Worm (Caenorhabditis elegans) whole organism, L2 larva: ENCODE data around the gene xpo-3.

Experiments
- C34F6.9 ChIP-seq: fragments of 150-350 bp; optimal IDR thresholded peaks from 2 replicates; lab custom pipeline; 2014; ENCODE audit warnings: missing biosample characterization, missing genetic modification characterization
- F13H6.1 ChIP-seq: sonication (generic microtip); optimal IDR thresholded peaks from 2 replicates; lab custom pipeline; 2016; ENCODE audit warnings: missing genetic modification characterization, missing compliant biosample characterization
- R02D3.7 ChIP-seq: fragments of 150-350 bp; optimal IDR thresholded peaks from 2 replicates; lab custom pipeline; 2014; ENCODE audit warnings: missing biosample characterization, missing genetic modification characterization
- Y55F3AM.14 ChIP-seq: fragments of 200-800 bp; sonication (Bioruptor generic); optimal IDR thresholded peaks from 2 replicates; lab custom pipeline; 2018; ENCODE audit warnings: mild to moderate bottlenecking, missing genetic modification characterization, missing compliant biosample characterization
- ZK546.5 ChIP-seq: sonication (generic microtip); optimal IDR thresholded peaks from 2 replicates; lab custom pipeline; 2017; ENCODE audit warnings: missing biosample characterization, missing genetic modification characterization
- alr-1 ChIP-seq: fragments of 150-350 bp; optimal IDR thresholded peaks from 2 replicates; lab custom pipeline; 2014; ENCODE audit warnings: missing biosample characterization, missing genetic modification characterization
- aly-2 ChIP-seq: fragments of 150-350 bp; optimal IDR thresholded peaks from 2 replicates; lab custom pipeline; 2014; ENCODE audit warnings: missing biosample characterization, missing genetic modification characterization
- ama-1 ChIP-seq: fragments of 150-350 bp; optimal IDR thresholded peaks from 2 replicates; lab custom pipeline; 2018; ENCODE audit warnings: inconsistent platforms
- ceh-16 ChIP-seq: fragments of 150-350 bp; optimal IDR thresholded peaks from 2 replicates; lab custom pipeline; 2014; ENCODE audit warnings: missing biosample characterization, missing genetic modification characterization
- ceh-82 ChIP-seq: fragments of 150-350 bp; optimal IDR thresholded peaks from 2 replicates; lab custom pipeline; 2014; ENCODE audit warnings: missing biosample characterization, missing genetic modification characterization
- crh-2 ChIP-seq: sonication (generic microtip); optimal IDR thresholded peaks from 2 replicates; lab custom pipeline; 2017; ENCODE audit warnings: missing biosample characterization, missing genetic modification characterization
- dmd-4 ChIP-seq: sonication (generic microtip); optimal IDR thresholded peaks from 2 replicates; lab custom pipeline; 2017; ENCODE audit warnings: missing biosample characterization, missing genetic modification characterization
- egl-27 ChIP-seq: sonication (generic microtip); optimal IDR thresholded peaks from 3 replicates; lab custom pipeline; 2017; ENCODE audit warnings: missing biosample characterization, missing genetic modification reagents, missing genetic modification characterization
- fos-1 ChIP-seq: fragments of 150-350 bp; optimal IDR thresholded peaks from 2 replicates; lab custom pipeline; 2014; ENCODE audit warnings: missing biosample characterization, missing genetic modification characterization
- gmeb-1 ChIP-seq: fragments of 150-350 bp; optimal IDR thresholded peaks from 2 replicates; lab custom pipeline; 2014; ENCODE audit warnings: missing biosample characterization, missing genetic modification characterization
- lin-13 ChIP-seq: fragments of 150-350 bp; optimal IDR thresholded peaks from 2 replicates; lab custom pipeline; 2014; ENCODE audit warnings: missing biosample characterization, missing genetic modification reagents, missing genetic modification characterization
- lin-39 ChIP-seq: fragments of 150-350 bp; optimal IDR thresholded peaks from 2 replicates; lab custom pipeline; 2014; ENCODE audit warnings: missing biosample characterization, missing genetic modification reagents, missing genetic modification characterization
- lsy-2 ChIP-seq, 2 experiments: fragments of 150-350 bp in 1 of 2; sonication (generic microtip) in 1 of 2; optimal IDR thresholded peaks; 2 replicates each; lab custom pipeline; 2014 to 2017; ENCODE audit warnings: missing biosample characterization in 2 of 2, missing genetic modification characterization in 2 of 2
- mbf-1 ChIP-seq: sonication (generic microtip); optimal IDR thresholded peaks from 2 replicates; lab custom pipeline; 2017; ENCODE audit warnings: missing biosample characterization, missing genetic modification characterization
- mdl-1 ChIP-seq, 2 experiments: fragments of 150-350 bp in 1 of 2; sonication (generic microtip) in 1 of 2; optimal IDR thresholded peaks; 2 replicates each; lab custom pipeline; 2017; ENCODE audit warnings: missing biosample characterization in 2 of 2, missing genetic modification characterization in 2 of 2
- nhr-10 ChIP-seq: sonication (generic microtip); optimal IDR thresholded peaks from 2 replicates; lab custom pipeline; 2017; ENCODE audit warnings: missing biosample characterization, missing genetic modification characterization
- nhr-11 ChIP-seq: fragments of 150-350 bp; optimal IDR thresholded peaks from 2 replicates; lab custom pipeline; 2014; ENCODE audit warnings: missing biosample characterization, missing genetic modification characterization
- nhr-12 ChIP-seq: fragments of 150-350 bp; optimal IDR thresholded peaks from 2 replicates; lab custom pipeline; 2014; ENCODE audit warnings: missing biosample characterization, missing genetic modification characterization
- nhr-129 ChIP-seq: fragments of 150-350 bp; optimal IDR thresholded peaks from 2 replicates; lab custom pipeline; 2014; ENCODE audit warnings: missing biosample characterization, missing genetic modification characterization
- nhr-21 ChIP-seq: fragments of 150-350 bp; optimal IDR thresholded peaks from 2 replicates; lab custom pipeline; 2014; ENCODE audit warnings: missing biosample characterization, missing genetic modification characterization
- nhr-23 ChIP-seq: fragments of 150-350 bp; optimal IDR thresholded peaks from 2 replicates; lab custom pipeline; 2014; ENCODE audit warnings: missing biosample characterization, missing genetic modification reagents, missing genetic modification characterization
- nhr-25 ChIP-seq: fragments of 150-350 bp; sonication (generic microtip); optimal IDR thresholded peaks from 3 replicates; lab custom pipeline; 2014; ENCODE audit warnings: missing biosample characterization, missing genetic modification characterization
- nhr-77 ChIP-seq: fragments of 150-350 bp; optimal IDR thresholded peaks from 2 replicates; lab custom pipeline; 2014; ENCODE audit warnings: missing biosample characterization, missing genetic modification characterization
- peb-1 ChIP-seq: fragments of 150-350 bp; optimal IDR thresholded peaks from 2 replicates; lab custom pipeline; 2014; ENCODE audit warnings: missing biosample characterization, missing genetic modification characterization
- sem-4 ChIP-seq: fragments of 150-350 bp; optimal IDR thresholded peaks from 2 replicates; lab custom pipeline; 2014; ENCODE audit warnings: missing biosample characterization, missing genetic modification reagents, missing genetic modification characterization
- skn-1 ChIP-seq: sonication (generic microtip); optimal IDR thresholded peaks from 2 replicates; lab custom pipeline; 2017; ENCODE audit warnings: missing biosample characterization, missing genetic modification characterization
- sma-3 ChIP-seq: sonication (generic microtip); optimal IDR thresholded peaks from 2 replicates; lab custom pipeline; 2016; ENCODE audit warnings: missing genetic modification reagents, missing genetic modification characterization, missing compliant biosample characterization
- sma-9 ChIP-seq, 2 experiments: fragments of 150-350 bp in 1 of 2; sonication (generic microtip) in 1 of 2; optimal IDR thresholded peaks; 2 replicates each; lab custom pipeline; 2014 to 2016; ENCODE audit warnings: missing genetic modification characterization in 2 of 2, mild to moderate bottlenecking in 1 of 2, missing biosample characterization in 1 of 2, missing compliant biosample characterization in 1 of 2, missing genetic modification reagents in 1 of 2, moderate library complexity in 1 of 2
- unc-55 ChIP-seq: fragments of 150-350 bp; sonication (generic microtip); optimal IDR thresholded peaks from 3 replicates; lab custom pipeline; 2014; ENCODE audit warnings: missing biosample characterization, missing genetic modification reagents, missing genetic modification characterization
- zag-1 ChIP-seq: fragments of 150-350 bp; optimal IDR thresholded peaks from 2 replicates; lab custom pipeline; 2014; ENCODE audit warnings: missing biosample characterization, missing genetic modification characterization
- ztf-11 ChIP-seq: sonication (generic microtip); optimal IDR thresholded peaks from 2 replicates; lab custom pipeline; 2017; ENCODE audit warnings: missing biosample characterization, missing genetic modification characterization
- ztf-4 ChIP-seq: fragments of 150-350 bp; optimal IDR thresholded peaks from 2 replicates; lab custom pipeline; 2014; ENCODE audit warnings: missing biosample characterization, missing genetic modification characterization

Gene xpo-3

DNA sequence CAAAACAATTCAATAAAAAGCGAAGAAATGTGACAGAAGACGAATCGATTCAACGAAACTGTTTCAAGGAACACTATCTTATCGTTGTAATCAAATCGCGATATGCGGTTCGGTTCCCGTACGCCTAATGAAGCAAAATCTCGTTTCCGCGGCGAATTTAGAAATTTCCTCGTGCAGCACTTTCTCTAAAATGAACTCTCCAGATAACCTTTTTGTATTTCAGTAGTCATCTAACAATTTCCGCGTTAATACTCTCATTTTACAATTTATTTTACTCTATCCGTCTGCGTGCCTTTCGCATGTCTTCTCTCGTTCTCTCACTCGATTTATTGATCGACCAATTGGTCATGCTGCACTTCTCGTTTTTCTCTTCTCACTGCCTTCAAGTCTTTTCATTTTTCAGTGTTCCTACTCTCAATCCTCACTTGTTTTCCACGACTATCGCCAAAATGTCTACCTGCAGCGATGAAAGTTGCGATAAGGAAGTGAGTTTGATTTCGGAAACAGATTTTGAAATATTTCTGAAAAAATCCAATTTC lies 13.6 kb downstream of the xpo-3 start, which contains the start of the genes npp-27 and ntl-4:
npp-27 (minus strand) TSS at position 51 of the 539 bp plus-strand sequence.
ntl-4 (plus strand) TSS at position 379 of the 539 bp plus-strand sequence.
- TF ChIP-seq aly-2 (tag; lab: Kevin White, UChicago) (no peak), gmeb-1 (no peak), ceh-16 (tag; lab: Kevin White, UChicago) (no peak), ama-1 (peak; percentile 29), nhr-25 (peak; percentile 3), mbf-1 (tag; lab: Kevin White, UChicago) (no peak), lsy-2 (tag; optimal IDR thresholded peaks at IDR 0.05; lab: Kevin White, UChicago) (peak in 1 of 2 experiments; percentile 38), nhr-77 (tag; lab: Kevin White, UChicago) (no peak), nhr-12 (tag; lab: Kevin White, UChicago) (no peak), C34F6.9 (tag; lab: Kevin White, UChicago) (peak; percentile 72), ZK546.5 (tag; lab: Kevin White, UChicago) (no peak), unc-55 (GFP tag; lab: Kevin White, UChicago) (peak; percentile 41), nhr-10 (tag; lab: Kevin White, UChicago) (no peak), R02D3.7 (tag; lab: Kevin White, UChicago) (no peak), nhr-129 (tag; lab: Kevin White, UChicago) (peak; percentile 30), alr-1 (no peak), zag-1 (tag; lab: Kevin White, UChicago) (no peak), nhr-21 (tag; lab: Kevin White, UChicago) (no peak), lin-13 (peak; percentile 22), F13H6.1 (peak; percentile 13), sma-9 (GFP tag; optimal IDR thresholded peaks at IDR 0.05; lab: Kevin White, UChicago) (peak; percentile 26), sma-9 (tag; optimal IDR thresholded peaks at IDR 0.05; lab: Kevin White, UChicago) (no peak), crh-2 (tag; lab: Kevin White, UChicago) (peak; percentile 50), ztf-11 (no peak), Y55F3AM.14 (GFP tag; lab: Kevin White, UChicago) (no peak), dmd-4 (no peak), skn-1 (tag; lab: Kevin White, UChicago) (no peak), sem-4 (tag; lab: Kevin White, UChicago) (no peak), ceh-82 (no peak), nhr-11 (tag; lab: Kevin White, UChicago) (no peak), sma-3 (GFP tag; lab: Kevin White, UChicago) (no peak), mdl-1 (tag; optimal IDR thresholded peaks at IDR 0.05; lab: Kevin White, UChicago) (no peak), ztf-4 (tag; lab: Kevin White, UChicago) (peak; percentile 16)

DNA sequence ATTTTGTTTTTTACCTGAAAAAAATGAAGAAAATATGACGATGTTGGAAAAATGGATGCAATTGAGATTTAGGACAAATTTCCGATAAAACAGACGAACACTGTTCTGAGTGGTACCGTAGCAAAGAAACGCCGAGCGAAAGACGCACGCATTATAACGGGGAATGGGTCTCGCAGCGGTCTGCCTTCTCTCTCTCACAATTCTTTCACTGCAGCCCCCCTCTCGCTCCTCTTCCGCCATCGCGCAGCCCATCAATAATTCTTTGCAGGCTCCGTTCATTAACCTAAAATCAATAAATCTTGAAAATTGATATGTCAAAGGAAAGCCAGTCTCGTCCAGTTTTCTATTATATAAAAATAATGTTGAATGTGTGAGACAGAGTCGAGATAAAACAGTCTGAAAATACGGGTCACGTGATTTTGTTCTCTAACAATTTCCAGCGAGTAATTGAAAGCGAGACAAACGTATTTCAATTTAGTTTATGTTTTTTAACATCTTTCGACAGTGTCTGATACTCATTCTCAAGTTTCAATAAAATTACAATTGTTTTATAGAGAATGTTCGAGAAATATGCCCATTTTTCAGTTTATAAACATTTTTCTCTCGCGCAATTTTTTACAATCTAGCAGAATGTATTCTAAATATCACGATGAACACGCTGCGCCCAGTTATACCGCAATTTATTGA lies 14.2 kb downstream of the xpo-3 start:
- TF ChIP-seq crh-2 (tag; lab: Kevin White, UChicago) (no peak), peb-1 (tag; lab: Kevin White, UChicago) (no peak), nhr-129 (tag; lab: Kevin White, UChicago) (no peak), aly-2 (tag; lab: Kevin White, UChicago) (no peak), mbf-1 (tag; lab: Kevin White, UChicago) (no peak), C34F6.9 (tag; lab: Kevin White, UChicago) (peak; percentile 42), nhr-77 (tag; lab: Kevin White, UChicago) (no peak), R02D3.7 (tag; lab: Kevin White, UChicago) (no peak), nhr-11 (tag; lab: Kevin White, UChicago) (no peak), unc-55 (GFP tag; lab: Kevin White, UChicago) (peak; percentile 31), F13H6.1 (no peak), lsy-2 (tag; optimal IDR thresholded peaks at IDR 0.05; lab: Kevin White, UChicago) (peak in 1 of 2 experiments; percentile 57), egl-27 (tag; lab: Kevin White, UChicago) (no peak), ama-1 (peak; percentile 34), Y55F3AM.14 (GFP tag; lab: Kevin White, UChicago) (no peak)

DNA sequence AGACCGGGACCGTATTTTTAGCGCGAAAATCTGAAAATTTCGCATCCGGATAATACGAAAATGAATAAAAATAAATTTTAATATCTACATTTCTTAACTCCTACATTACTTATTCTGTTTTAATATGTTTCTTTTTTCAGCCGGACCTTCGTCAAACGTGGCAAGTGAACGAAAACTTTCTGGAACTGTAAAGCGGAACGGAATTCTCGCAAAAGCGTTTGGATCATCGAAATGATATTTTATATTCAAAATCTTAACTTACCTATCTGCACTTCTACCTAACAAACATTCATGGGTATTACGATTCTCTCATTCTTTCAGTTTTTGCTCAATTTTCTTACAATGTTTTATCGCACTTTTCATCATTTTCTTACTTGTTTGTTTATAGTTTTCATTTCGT lies 17.2 kb downstream of the xpo-3 start:
- no peak for TF ChIP-seq gmeb-1
- no peak for TF ChIP-seq Y55F3AM.14 (GFP tag; lab: Kevin White, UChicago)
- TF ChIP-seq ZK546.5 (tag; lab: Kevin White, UChicago) = no peak
- no peak for TF ChIP-seq nhr-23
- TF ChIP-seq fos-1 (tag; lab: Kevin White, UChicago) = no peak
- no peak for TF ChIP-seq sma-9 (GFP tag; optimal IDR thresholded peaks at IDR 0.05; lab: Kevin White, UChicago)
- TF ChIP-seq sma-9 (tag; optimal IDR thresholded peaks at IDR 0.05; lab: Kevin White, UChicago) = no peak
- no peak for TF ChIP-seq unc-55 (GFP tag; lab: Kevin White, UChicago)
- TF ChIP-seq peb-1 (tag; lab: Kevin White, UChicago) = no peak
- no peak for TF ChIP-seq lin-39 (tag; lab: Kevin White, UChicago)
- TF ChIP-seq, all 48 proteins: peak for 0
